Worm (Caenorhabditis elegans) whole organism, L3 larva: Measurements from ENCODE around the gene faah-1.

Experiments used
- jun-1 ChIP-seq: fragments of 150-350 bp; optimal IDR thresholded peaks from 2 replicates; lab custom pipeline; 2014; ENCODE audit warnings: missing biosample characterization, missing genetic modification reagents, missing genetic modification characterization
- mdl-1 ChIP-seq: fragments of 150-350 bp; optimal IDR thresholded peaks from 2 replicates; lab custom pipeline; 2014; ENCODE audit warnings: missing biosample characterization, missing genetic modification characterization
- nhr-12 ChIP-seq: fragments of 150-350 bp; optimal IDR thresholded peaks from 2 replicates; lab custom pipeline; 2014; ENCODE audit warnings: missing biosample characterization, missing genetic modification characterization
- unc-62 ChIP-seq: fragments of 150-350 bp; sonication (generic microtip); optimal IDR thresholded peaks from 4 replicates; lab custom pipeline; 2014; ENCODE audit warnings: missing biosample characterization, missing genetic modification reagents, missing genetic modification characterization
- ztf-11 ChIP-seq: fragments of 150-350 bp; optimal IDR thresholded peaks from 2 replicates; lab custom pipeline; 2014; ENCODE audit warnings: missing biosample characterization, missing genetic modification characterization

DNA sequence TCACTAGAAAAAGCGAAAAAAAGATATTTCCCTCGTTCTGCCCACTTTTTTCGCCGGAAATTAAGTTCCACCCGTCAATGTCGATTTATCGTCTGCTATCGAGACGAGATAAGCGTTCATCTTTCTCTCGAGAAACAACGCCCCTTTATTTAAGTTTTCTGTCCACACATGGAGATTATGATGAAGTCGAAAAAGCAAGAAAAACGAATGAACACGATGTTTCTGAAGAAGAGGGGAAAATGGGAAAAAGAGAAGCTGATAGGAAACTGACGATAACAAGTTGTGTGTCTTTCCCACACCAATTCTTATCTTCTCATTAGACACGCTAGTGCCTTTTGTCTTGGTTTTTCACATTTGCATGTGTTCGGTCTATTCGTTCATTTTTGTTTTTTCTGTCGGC is 15.6 kb downstream of the faah-1 start:
- TF ChIP-seq unc-62 (no peak), jun-1 (no peak), mdl-1 (no peak), ztf-11 (tag; lab: Kevin White, UChicago) (no peak), nhr-12 (tag; lab: Kevin White, UChicago) (no peak)
